Fruit fly (Drosophila melanogaster): ENCODE measurements around the gene SLIRP1.

The SLIRP1 gene

dm6 chrX:21323171-21323695 lies 4.1 kb upstream of the SLIRP1 start:
- TF ChIP-seq Clk (GFP tag; optimal IDR thresholded peaks at IDR 0.05) (no peak), bab1 (GFP tag; optimal IDR thresholded peaks at IDR 0.05) (no peak), ovo (GFP tag; optimal IDR thresholded peaks at IDR 0.05) (no peak), CG33017 (tag; optimal IDR thresholded peaks at IDR 0.05) (no peak), CG1620 (GFP tag; optimal IDR thresholded peaks at IDR 0.05) (no peak), CG11617 (GFP tag; optimal IDR thresholded peaks at IDR 0.05) (no peak), CG7101 (tag; optimal IDR thresholded peaks at IDR 0.05) (no peak), toe (GFP tag; optimal IDR thresholded peaks at IDR 0.05) (no peak), cic (GFP tag; optimal IDR thresholded peaks at IDR 0.05) (no peak), CG12768 (GFP tag; optimal IDR thresholded peaks at IDR 0.05) (no peak), tj (GFP tag; optimal IDR thresholded peaks at IDR 0.05) (no peak), cnc (optimal IDR thresholded peaks at IDR 0.05) (no peak), Crg-1 (GFP tag; optimal IDR thresholded peaks at IDR 0.05) (no peak), CG14711 (tag; optimal IDR thresholded peaks at IDR 0.05) (no peak), Mnt (GFP tag; optimal IDR thresholded peaks at IDR 0.05) (no peak), CG5204 (GFP tag; optimal IDR thresholded peaks at IDR 0.05) (no peak)

- TF ChIP-seq CG12768 (GFP tag; optimal IDR thresholded peaks at IDR 0.05) = no peak
- peak; percentile 64 for TF ChIP-seq CG14711 (tag; optimal IDR thresholded peaks at IDR 0.05)
- peak; percentile 33 for TF ChIP-seq CG7045 (GFP tag; optimal IDR thresholded peaks at IDR 0.05)
- peak; percentile 30 for TF ChIP-seq Clk (GFP tag; optimal IDR thresholded peaks at IDR 0.05)
- peak; percentile 62 for TF ChIP-seq pad (GFP tag; optimal IDR thresholded peaks at IDR 0.05)
- no peak for TF ChIP-seq Crg-1 (GFP tag; optimal IDR thresholded peaks at IDR 0.05)
- TF ChIP-seq toe (GFP tag; optimal IDR thresholded peaks at IDR 0.05) = peak; percentile 48
These were observed 3.3 kb upstream of the SLIRP1 start for dm6 chrX:21322289-21322981.

dm6 chrX:21317422-21317821 lies 1.7 kb downstream of the SLIRP1 start, which contains the start of gene CG1801:
CG1801 (minus strand) TSS chrX:21317522.
- no peak for TF ChIP-seq cic (GFP tag; optimal IDR thresholded peaks at IDR 0.05)
- TF ChIP-seq bab1 (GFP tag; optimal IDR thresholded peaks at IDR 0.05) = no peak
- no peak for TF ChIP-seq CG5204 (GFP tag; optimal IDR thresholded peaks at IDR 0.05)
- TF ChIP-seq Crg-1 (GFP tag; optimal IDR thresholded peaks at IDR 0.05) = no peak
- TF ChIP-seq CG12768 (GFP tag; optimal IDR thresholded peaks at IDR 0.05) = no peak
- TF ChIP-seq toe (GFP tag; optimal IDR thresholded peaks at IDR 0.05) = no peak
- no peak for TF ChIP-seq CG1620 (GFP tag; optimal IDR thresholded peaks at IDR 0.05)
- no peak for TF ChIP-seq CG11617 (GFP tag; optimal IDR thresholded peaks at IDR 0.05)
- TF ChIP-seq CG33017 (tag; optimal IDR thresholded peaks at IDR 0.05) = no peak
- no peak for TF ChIP-seq Clk (GFP tag; optimal IDR thresholded peaks at IDR 0.05)
- no peak for TF ChIP-seq Hr96 (GFP tag; optimal IDR thresholded peaks at IDR 0.05)
- no peak for TF ChIP-seq CG7045 (GFP tag; optimal IDR thresholded peaks at IDR 0.05)
- no peak for TF ChIP-seq pad (GFP tag; optimal IDR thresholded peaks at IDR 0.05)
- no peak for TF ChIP-seq CG14711 (tag; optimal IDR thresholded peaks at IDR 0.05)
- no peak for TF ChIP-seq tj (GFP tag; optimal IDR thresholded peaks at IDR 0.05)
- TF ChIP-seq cnc (optimal IDR thresholded peaks at IDR 0.05) = no peak
- TF ChIP-seq kay (GFP tag; ENCODE audit: borderline replicate concordance) = no peak
- no peak for TF ChIP-seq Mnt (GFP tag; optimal IDR thresholded peaks at IDR 0.05)
- TF ChIP-seq CG7101 (tag; optimal IDR thresholded peaks at IDR 0.05) = no peak

dm6 chrX:21315852-21316251 lies 3.2 kb downstream of the SLIRP1 start, which contains the start of gene Rpt6:
Rpt6 (plus strand) TSS chrX:21316052.
- TF ChIP-seq tj (GFP tag; optimal IDR thresholded peaks at IDR 0.05) (peak; percentile 53), CG12768 (GFP tag; optimal IDR thresholded peaks at IDR 0.05) (no peak), CG1620 (GFP tag; optimal IDR thresholded peaks at IDR 0.05) (peak; percentile 6), CG7101 (tag; optimal IDR thresholded peaks at IDR 0.05) (no peak), cic (GFP tag; optimal IDR thresholded peaks at IDR 0.05) (no peak), Mnt (GFP tag; optimal IDR thresholded peaks at IDR 0.05) (peak; percentile 22), cnc (optimal IDR thresholded peaks at IDR 0.05) (peak; percentile 50 to 83), bab1 (GFP tag; optimal IDR thresholded peaks at IDR 0.05) (peak; percentile 42), pad (GFP tag; optimal IDR thresholded peaks at IDR 0.05) (no peak)

dm6 chrX:21306485-21307142 lies 12.5 kb downstream of the SLIRP1 start, which contains the start of gene Abca3:
Abca3 (minus strand) TSS chrX:21306665.
- TF ChIP-seq cnc (optimal IDR thresholded peaks at IDR 0.05) (no peak), Mnt (GFP tag; optimal IDR thresholded peaks at IDR 0.05) (peak; percentile 44), tj (GFP tag; optimal IDR thresholded peaks at IDR 0.05) (peak; percentile 33), bab1 (GFP tag; optimal IDR thresholded peaks at IDR 0.05) (peak; percentile 59), Clk (GFP tag; optimal IDR thresholded peaks at IDR 0.05) (no peak), kay (GFP tag; ENCODE audit: borderline replicate concordance) (peak; percentile 78), pad (GFP tag; optimal IDR thresholded peaks at IDR 0.05) (peak; percentile 63), Hr96 (GFP tag; optimal IDR thresholded peaks at IDR 0.05) (peak; percentile 70), CG1620 (GFP tag; optimal IDR thresholded peaks at IDR 0.05) (peak; percentile 66), toe (GFP tag; optimal IDR thresholded peaks at IDR 0.05) (peak; percentile 63), CG14711 (tag; optimal IDR thresholded peaks at IDR 0.05) (peak; percentile 70), ovo (GFP tag; optimal IDR thresholded peaks at IDR 0.05) (peak; percentile 51), CG33017 (tag; optimal IDR thresholded peaks at IDR 0.05) (peak; percentile 54), CG7045 (GFP tag; optimal IDR thresholded peaks at IDR 0.05) (peak; percentile 33), cic (GFP tag; optimal IDR thresholded peaks at IDR 0.05) (no peak), CG5204 (GFP tag; optimal IDR thresholded peaks at IDR 0.05) (peak; percentile 60), CG12768 (GFP tag; optimal IDR thresholded peaks at IDR 0.05) (peak; percentile 45), CG7101 (tag; optimal IDR thresholded peaks at IDR 0.05) (peak; percentile 79), CG11617 (GFP tag; optimal IDR thresholded peaks at IDR 0.05) (peak; percentile 66), Crg-1 (GFP tag; optimal IDR thresholded peaks at IDR 0.05) (peak; percentile 59)

All from whole organism, adult.